Fruit fly (Drosophila melanogaster): ENCODE measurements around the gene exex.
A peak's percentile ranks its signal among the peaks of the same experiment; 100 is the strongest.

The exex gene

dm6 chr3L:7993570-7994319, 45.8 kb downstream of the exex start (continued):
- no peak for TF ChIP-seq CG10321 (GFP tag; IDR thresholded peaks at IDR 0.05)
- TF ChIP-seq knrl (GFP tag; IDR thresholded peaks at IDR 0.05; ENCODE audit: partially characterized antibody), result no peak
- TF ChIP-seq nom (GFP tag; optimal IDR thresholded peaks at IDR 0.05), result peak; percentile 97
- TF ChIP-seq chinmo (GFP tag; IDR thresholded peaks at IDR 0.05; ENCODE audit: partially characterized antibody), result peak; percentile 57; the same call in 1 of the 4 replicates
- TF ChIP-seq hth (optimal IDR thresholded peaks at IDR 0.05), result no peak
- TF ChIP-seq CG18262 (tag; optimal IDR thresholded peaks at IDR 0.05), result peak; percentile 25

DNA sequence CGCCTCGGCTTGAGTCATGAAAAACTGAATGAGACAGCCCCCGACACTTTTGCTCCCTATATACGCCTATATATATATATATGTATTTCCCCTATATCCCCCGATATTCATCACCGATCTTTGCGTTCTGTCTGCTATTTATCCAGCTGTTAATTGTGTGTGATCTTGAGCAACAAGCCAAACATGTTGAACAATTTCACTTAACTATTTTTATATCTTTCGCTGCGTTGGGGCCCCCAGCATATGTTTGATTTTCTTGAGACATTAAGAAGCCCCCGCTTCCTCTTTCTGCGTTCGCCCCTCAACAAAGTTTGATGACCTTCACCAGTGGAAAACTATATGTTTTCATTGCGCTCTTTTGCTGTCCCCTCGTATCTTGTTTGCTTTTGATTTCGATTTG, 48.4 kb downstream of the exex start:
- peak; percentile 4 for TF ChIP-seq CG12391 (tag; optimal IDR thresholded peaks at IDR 0.05)
- TF ChIP-seq hb (GFP tag; IDR thresholded peaks at IDR 0.05; ENCODE audit: partially characterized antibody), result no peak
- TF ChIP-seq Antp (GFP tag; optimal IDR thresholded peaks at IDR 0.05), result no peak
- no peak for TF ChIP-seq slou (GFP tag; optimal IDR thresholded peaks at IDR 0.05)
- TF ChIP-seq ac (GFP tag; optimal IDR thresholded peaks at IDR 0.05), result no peak
- TF ChIP-seq crc (GFP tag; optimal IDR thresholded peaks at IDR 0.05), result no peak
- TF ChIP-seq da (GFP tag; optimal IDR thresholded peaks at IDR 0.05), result no peak
- no peak for TF ChIP-seq chn (GFP tag; optimal IDR thresholded peaks at IDR 0.05)
- no peak for TF ChIP-seq Trl (optimal IDR thresholded peaks at IDR 0.05)
- TF ChIP-seq Trl (GFP tag; optimal IDR thresholded peaks at IDR 0.05), result peak; percentile 6
- TF ChIP-seq seq (GFP tag; IDR thresholded peaks at IDR 0.05), result no peak
- no peak for TF ChIP-seq pb (GFP tag; optimal IDR thresholded peaks at IDR 0.05)
- TF ChIP-seq cad (GFP tag; optimal IDR thresholded peaks at IDR 0.05), result no peak
- TF ChIP-seq CG10267 (tag; optimal IDR thresholded peaks at IDR 0.05), result no peak
- TF ChIP-seq so (GFP tag; IDR thresholded peaks at IDR 0.05), result peak; percentile 79; the same call in 2 of the 3 replicates
- TF ChIP-seq ind (GFP tag; optimal IDR thresholded peaks at IDR 0.05), result no peak
- TF ChIP-seq psq (GFP tag; optimal IDR thresholded peaks at IDR 0.05), result no peak
- TF ChIP-seq NC2α (GFP tag; optimal IDR thresholded peaks at IDR 0.05), result no peak
- no peak for TF ChIP-seq chinmo (GFP tag; IDR thresholded peaks at IDR 0.05; ENCODE audit: partially characterized antibody)
- TF ChIP-seq gem (tag; optimal IDR thresholded peaks at IDR 0.05), result peak; percentile 7
- TF ChIP-seq CG31441 (GFP tag; IDR thresholded peaks at IDR 0.05), result no peak
- TF ChIP-seq gce (GFP tag; IDR thresholded peaks at IDR 0.05), result no peak
- no peak for TF ChIP-seq stwl (tag; optimal IDR thresholded peaks at IDR 0.05)
- TF ChIP-seq Doc3 (GFP tag; IDR thresholded peaks at IDR 0.05; ENCODE audit: partially characterized antibody), result no peak
- TF ChIP-seq HLHmδ (GFP tag; optimal IDR thresholded peaks at IDR 0.05), result no peak
- TF ChIP-seq GATAe (GFP tag; conservative IDR thresholded peaks at IDR 0.05), result no peak
- no peak for TF ChIP-seq MTF-1 (GFP tag; optimal IDR thresholded peaks at IDR 0.05; ENCODE audit: borderline replicate concordance)
- TF ChIP-seq Hr3 (GFP tag; optimal IDR thresholded peaks at IDR 0.05), result no peak
- TF ChIP-seq ATbp (GFP tag; optimal IDR thresholded peaks at IDR 0.05), result peak; percentile 70
- TF ChIP-seq CG16779 (GFP tag; IDR thresholded peaks at IDR 0.05), result no peak
- no peak for TF ChIP-seq B-H1 (GFP tag; IDR thresholded peaks at IDR 0.05)
- TF ChIP-seq CG7372 (GFP tag; IDR thresholded peaks at IDR 0.05), result no peak
- TF ChIP-seq scrt (GFP tag; optimal IDR thresholded peaks at IDR 0.05), result no peak
- no peak for TF ChIP-seq CG31224 (GFP tag; IDR thresholded peaks at IDR 0.05)
- no peak for TF ChIP-seq CG8281 (tag; optimal IDR thresholded peaks at IDR 0.05)
- TF ChIP-seq Aef1 (GFP tag; IDR thresholded peaks at IDR 0.05), result no peak
- TF ChIP-seq slbo (GFP tag; IDR thresholded peaks at IDR 0.05), result no peak
- TF ChIP-seq org-1 (GFP tag; optimal IDR thresholded peaks at IDR 0.05), result peak; percentile 5
- TF ChIP-seq CG13894 (tag; optimal IDR thresholded peaks at IDR 0.05), result no peak
- no peak for TF ChIP-seq NFAT (GFP tag; IDR thresholded peaks at IDR 0.05)
- TF ChIP-seq CG6689 (GFP tag; IDR thresholded peaks at IDR 0.05), result no peak
- peak; percentile 54 for TF ChIP-seq chm (GFP tag; IDR thresholded peaks at IDR 0.05)
- no peak for TF ChIP-seq ranshi (GFP tag; IDR thresholded peaks at IDR 0.05)
- TF ChIP-seq hbn (GFP tag; IDR thresholded peaks at IDR 0.05; ENCODE audit: partially characterized antibody), result no peak
- no peak for TF ChIP-seq Optix (GFP tag; IDR thresholded peaks at IDR 0.05)

All from whole organism, embryonic.